Worm (Caenorhabditis elegans) whole organism, young adult: ENCODE data around the gene R12G8.1.

Source experiments
- F52B5.7 ChIP-seq: sonication (generic microtip); optimal IDR thresholded peaks from 2 replicates; lab custom pipeline; 2016; ENCODE audit warnings: mild to moderate bottlenecking, missing genetic modification characterization, missing compliant biosample characterization
- F57A8.1 ChIP-seq: fragments of 200-800 bp; sonication (Bioruptor generic); optimal IDR thresholded peaks from 2 replicates; lab custom pipeline; 2018; ENCODE audit warnings: mild to moderate bottlenecking, missing genetic modification characterization, moderate library complexity, missing compliant biosample characterization
- F57C9.4 ChIP-seq: sonication (generic microtip); optimal IDR thresholded peaks from 2 replicates; lab custom pipeline; 2017; ENCODE audit warnings: mild to moderate bottlenecking, missing genetic modification characterization, missing compliant biosample characterization
- K11D2.4 ChIP-seq: fragments of 200-800 bp; sonication (Bioruptor generic); IDR thresholded peaks from 2 replicates; pipeline ENCODE4 v1.3.6; 2022; ENCODE audit warnings: missing genetic modification reagents, missing genetic modification characterization, missing compliant biosample characterization
- K12H6.12 ChIP-seq: fragments of 200-800 bp; sonication (Bioruptor generic); optimal IDR thresholded peaks from 2 replicates; lab custom pipeline; 2018; ENCODE audit warnings: mild to moderate bottlenecking, missing genetic modification characterization, missing compliant biosample characterization
- Y79H2A.3 ChIP-seq: fragments of 200-800 bp; sonication (Bioruptor generic); conservative IDR thresholded peaks from 2 replicates; pipeline ENCODE4 v1.3.6; 2022; ENCODE audit warnings: missing genetic modification reagents, missing genetic modification characterization, missing compliant biosample characterization
- ZK185.1 ChIP-seq: sonication (generic microtip); optimal IDR thresholded peaks from 2 replicates; lab custom pipeline; 2016; ENCODE audit warnings: mild to moderate bottlenecking, missing genetic modification characterization, missing compliant biosample characterization; ENCODE audit not compliant: poor library complexity, severe bottlenecking
- akir-1 ChIP-seq: fragments of 200-800 bp; sonication (Bioruptor generic); optimal IDR thresholded peaks from 2 replicates; lab custom pipeline; 2018; ENCODE audit warnings: mild to moderate bottlenecking, missing genetic modification characterization, moderate library complexity, missing compliant biosample characterization
- ceh-27 ChIP-seq: fragments of 200-800 bp; sonication (Bioruptor generic); optimal IDR thresholded peaks from 2 replicates; lab custom pipeline; 2018; ENCODE audit warnings: mild to moderate bottlenecking, missing genetic modification characterization, moderate library complexity, missing compliant biosample characterization
- ceh-79 ChIP-seq: sonication (generic microtip); optimal IDR thresholded peaks from 2 replicates; lab custom pipeline; 2017; ENCODE audit warnings: mild to moderate bottlenecking, missing genetic modification characterization, missing compliant biosample characterization
- die-1 ChIP-seq: sonication (generic microtip); optimal IDR thresholded peaks from 2 replicates; lab custom pipeline; 2016; ENCODE audit warnings: missing genotype, mild to moderate bottlenecking, missing genetic modification characterization, missing compliant biosample characterization
- dpff-1 ChIP-seq: sonication (generic microtip); optimal IDR thresholded peaks from 2 replicates; lab custom pipeline; 2017; ENCODE audit warnings: mild to moderate bottlenecking, missing genetic modification characterization, missing compliant biosample characterization
- egrh-3 ChIP-seq: fragments of 200-800 bp; sonication (Bioruptor generic); IDR thresholded peaks from 2 replicates; pipeline ENCODE4 v1.3.6; 2022; ENCODE audit warnings: missing genetic modification reagents, missing genetic modification characterization, missing compliant biosample characterization
- fkh-3 ChIP-seq: sonication (generic microtip); optimal IDR thresholded peaks from 2 replicates; lab custom pipeline; 2016; ENCODE audit warnings: mild to moderate bottlenecking, missing genetic modification characterization, missing compliant biosample characterization
- him-1 ChIP-seq: sonication (generic microtip); optimal IDR thresholded peaks from 2 replicates; lab custom pipeline; 2016; ENCODE audit warnings: missing genotype, missing genetic modification reagents, missing genetic modification characterization, missing compliant biosample characterization
- hlh-26 ChIP-seq: fragments of 200-800 bp; sonication (Bioruptor generic); conservative IDR thresholded peaks from 2 replicates; pipeline ENCODE4 v1.3.6; 2022; ENCODE audit warnings: missing genetic modification reagents, missing genetic modification characterization, missing compliant biosample characterization
- hsf-1 ChIP-seq: fragments of 200-800 bp; sonication (Bioruptor generic); IDR thresholded peaks from 2 replicates; pipeline ENCODE4 v1.3.6; 2022; ENCODE audit warnings: missing genetic modification reagents, missing genetic modification characterization, missing compliant biosample characterization
- lin-26 ChIP-seq: fragments of 200-800 bp; sonication (Bioruptor generic); IDR thresholded peaks from 2 replicates; pipeline ENCODE4 v1.3.6; 2022; ENCODE audit warnings: missing genetic modification reagents, missing genetic modification characterization, missing compliant biosample characterization
- lsl-1 ChIP-seq: fragments of 200-800 bp; sonication (Bioruptor generic); optimal IDR thresholded peaks from 2 replicates; lab custom pipeline; 2018; ENCODE audit warnings: mild to moderate bottlenecking, missing genetic modification characterization, moderate library complexity, missing compliant biosample characterization
- madf-10 ChIP-seq: sonication (generic microtip); optimal IDR thresholded peaks from 2 replicates; lab custom pipeline; 2016; ENCODE audit warnings: mild to moderate bottlenecking, missing genetic modification characterization, missing compliant biosample characterization
- madf-8 ChIP-seq: fragments of 200-800 bp; sonication (Bioruptor generic); conservative IDR thresholded peaks from 2 replicates; pipeline ENCODE4 v1.3.6; 2022; ENCODE audit warnings: missing genetic modification reagents, missing genetic modification characterization, missing compliant biosample characterization
- mes-4 ChIP-seq: sonication (generic microtip); optimal IDR thresholded peaks from 2 replicates; lab custom pipeline; 2016; ENCODE audit warnings: missing genotype, missing genetic modification characterization, missing compliant biosample characterization
- mxl-1 ChIP-seq: sonication (generic microtip); optimal IDR thresholded peaks from 2 replicates; lab custom pipeline; 2016; ENCODE audit warnings: missing genetic modification characterization, missing compliant biosample characterization
- nfya-1 ChIP-seq: sonication (generic microtip); optimal IDR thresholded peaks from 2 replicates; lab custom pipeline; 2017; ENCODE audit warnings: antibody characterized with exemption, missing compliant biosample characterization, missing genetic modification characterization, borderline replicate concordance; ENCODE audit not compliant: insufficient read depth
- nhr-80 ChIP-seq: sonication (generic microtip); optimal IDR thresholded peaks from 2 replicates; lab custom pipeline; 2016; ENCODE audit warnings: missing genetic modification characterization, missing compliant biosample characterization
- pha-4 ChIP-seq: fragments of 150-350 bp; sonication (generic microtip); optimal IDR thresholded peaks from 2 replicates; lab custom pipeline; 2014; ENCODE audit warnings: missing biosample characterization, missing genetic modification reagents, missing genetic modification characterization
- snpc-1.1 ChIP-seq: sonication (generic microtip); optimal IDR thresholded peaks from 2 replicates; lab custom pipeline; 2017; ENCODE audit warnings: missing genetic modification characterization, mild to moderate bottlenecking, missing compliant biosample characterization, antibody characterized with exemption, moderate library complexity, missing genotype, missing genetic modification reagents; ENCODE audit not compliant: insufficient read depth
- snpc-4 ChIP-seq, 5 experiments: fragments of 150-350 bp in 1 of 5; sonication (generic microtip) in 4 of 5; optimal IDR thresholded peaks; 2 replicates each; lab custom pipeline; 2014 to 2018; ENCODE audit warnings: missing genetic modification characterization in 5 of 5, missing biosample characterization in 3 of 5, antibody characterized with exemption in 2 of 5, mild to moderate bottlenecking in 2 of 5, missing compliant biosample characterization in 2 of 5, missing genotype in 2 of 5, moderate library complexity in 2 of 5, missing genetic modification reagents in 1 of 5
- sptf-2 ChIP-seq: fragments of 200-800 bp; sonication (Bioruptor generic); optimal IDR thresholded peaks from 2 replicates; lab custom pipeline; 2018; ENCODE audit warnings: mild to moderate bottlenecking, missing genetic modification characterization, missing compliant biosample characterization
- tbx-9 ChIP-seq: sonication (generic microtip); optimal IDR thresholded peaks from 2 replicates; lab custom pipeline; 2016; ENCODE audit warnings: borderline replicate concordance, missing genetic modification characterization, inconsistent platforms, missing compliant biosample characterization
- tlf-1 ChIP-seq: fragments of 200-800 bp; sonication (Bioruptor generic); optimal IDR thresholded peaks from 2 replicates; lab custom pipeline; 2018; ENCODE audit warnings: mild to moderate bottlenecking, missing genetic modification characterization, missing compliant biosample characterization
- unc-130 ChIP-seq: sonication (generic microtip); optimal IDR thresholded peaks from 2 replicates; lab custom pipeline; 2016; ENCODE audit warnings: missing genetic modification reagents, missing genetic modification characterization, missing compliant biosample characterization
- zim-3 ChIP-seq: sonication (generic microtip); optimal IDR thresholded peaks from 2 replicates; lab custom pipeline; 2017; ENCODE audit warnings: mild to moderate bottlenecking, missing genetic modification characterization, moderate library complexity, missing compliant biosample characterization
- ztf-22 ChIP-seq: fragments of 200-800 bp; sonication (Bioruptor generic); optimal IDR thresholded peaks from 2 replicates; lab custom pipeline; 2018; ENCODE audit warnings: mild to moderate bottlenecking, missing genetic modification characterization, moderate library complexity, missing compliant biosample characterization
- ztf-28 ChIP-seq: fragments of 200-800 bp; sonication (Bioruptor generic); IDR thresholded peaks from 2 replicates; pipeline ENCODE4 v1.3.6; 2022; ENCODE audit warnings: missing genetic modification reagents, missing genetic modification characterization, missing compliant biosample characterization
- ztf-6 ChIP-seq: fragments of 200-800 bp; sonication (Bioruptor generic); IDR thresholded peaks from 2 replicates; pipeline ENCODE4 v1.3.6; 2022; ENCODE audit warnings: missing genetic modification reagents, missing genetic modification characterization, missing compliant biosample characterization

The R12G8.1 gene

DNA sequence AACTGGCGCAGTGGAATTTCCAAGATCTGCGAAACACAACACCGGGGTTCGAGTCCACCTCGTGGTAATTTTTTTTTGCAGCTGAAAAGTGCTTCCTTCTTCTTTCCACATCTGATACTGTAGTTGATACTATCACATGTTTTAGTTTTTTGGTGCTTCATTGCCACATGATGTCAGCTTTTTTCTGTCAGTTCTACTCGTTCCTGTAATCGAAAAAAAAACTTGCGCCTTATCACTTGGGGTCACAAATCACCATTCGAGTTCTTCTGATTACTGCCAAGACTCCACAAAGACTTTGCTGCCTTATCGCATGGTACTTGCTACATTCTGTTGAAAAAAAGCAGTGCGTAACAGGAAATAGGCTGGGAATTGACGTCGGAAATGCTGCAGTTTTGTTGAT, 27.3 kb downstream of the R12G8.1 start (continued):
- TF ChIP-seq ztf-28 (GFP tag; lab: Robert Waterston, UW) (no peak), unc-130 (GFP tag; lab: Kevin White, UChicago) (no peak), Y79H2A.3 (GFP tag; lab: Robert Waterston, UW) (no peak), him-1 (tag; lab: Kevin White, UChicago) (no peak), tlf-1 (GFP tag; lab: Kevin White, UChicago) (no peak), madf-10 (tag; lab: Kevin White, UChicago) (peak; percentile 20), ztf-22 (GFP tag; lab: Kevin White, UChicago) (peak; percentile 83), die-1 (no peak), sptf-2 (no peak), K11D2.4 (GFP tag; lab: Robert Waterston, UW) (peak; percentile 49; the same call in 1 of the 2 replicates), snpc-4 (GFP tag; optimal IDR thresholded peaks at IDR 0.05; lab: Kevin White, UChicago) (no peak), snpc-4 (tag; optimal IDR thresholded peaks at IDR 0.05; lab: Kevin White, UChicago) (peak in 2 of 4 experiments; percentile 25 to 72), akir-1 (GFP tag; lab: Kevin White, UChicago) (no peak), lsl-1 (no peak), hsf-1 (GFP tag; lab: Robert Waterston, UW) (no peak), lin-26 (GFP tag; lab: Robert Waterston, UW) (no peak), F52B5.7 (tag; lab: Kevin White, UChicago) (no peak), mxl-1 (tag; lab: Kevin White, UChicago) (no peak), egrh-3 (GFP tag; lab: Robert Waterston, UW) (no peak), F57A8.1 (GFP tag; lab: Kevin White, UChicago) (no peak)
- TF ChIP-seq, all 124 proteins: peak for 19

DNA sequence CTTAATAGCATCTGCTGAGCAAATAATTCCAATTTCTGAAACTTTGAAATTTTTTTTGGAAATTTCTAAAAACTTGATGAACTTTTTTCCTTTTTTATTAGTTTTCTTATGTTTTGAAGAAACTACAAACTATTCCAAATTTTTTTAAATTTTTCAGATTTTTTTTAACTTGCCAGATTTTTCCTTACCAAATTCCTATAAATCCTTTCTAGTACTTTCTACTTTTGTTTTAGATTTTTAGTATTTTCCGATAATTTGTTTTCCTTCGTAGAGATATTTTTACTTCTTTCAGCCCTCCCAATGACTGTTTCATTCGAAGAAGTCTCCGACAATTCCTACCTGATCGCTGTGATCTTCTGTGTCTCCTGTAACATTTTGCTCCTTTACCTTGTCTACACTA, 30.4 kb downstream of the R12G8.1 start, which contains the start of gene str-77:
TSS of gene str-77 (plus strand) at position 301 of the 400 bp plus-strand sequence.
- TF ChIP-seq dpff-1 (tag; lab: Kevin White, UChicago) (no peak), ztf-22 (GFP tag; lab: Kevin White, UChicago) (no peak), nfya-1 (tag; lab: Kevin White, UChicago) (no peak), snpc-1.1 (tag; lab: Kevin White, UChicago) (no peak), fkh-3 (no peak), F57C9.4 (tag; lab: Kevin White, UChicago) (no peak), hlh-26 (GFP tag; lab: Robert Waterston, UW) (no peak), zim-3 (tag; lab: Kevin White, UChicago) (no peak), tbx-9 (no peak), ceh-27 (GFP tag; lab: Kevin White, UChicago) (no peak), ZK185.1 (no peak), ceh-79 (tag; lab: Kevin White, UChicago) (no peak)

DNA sequence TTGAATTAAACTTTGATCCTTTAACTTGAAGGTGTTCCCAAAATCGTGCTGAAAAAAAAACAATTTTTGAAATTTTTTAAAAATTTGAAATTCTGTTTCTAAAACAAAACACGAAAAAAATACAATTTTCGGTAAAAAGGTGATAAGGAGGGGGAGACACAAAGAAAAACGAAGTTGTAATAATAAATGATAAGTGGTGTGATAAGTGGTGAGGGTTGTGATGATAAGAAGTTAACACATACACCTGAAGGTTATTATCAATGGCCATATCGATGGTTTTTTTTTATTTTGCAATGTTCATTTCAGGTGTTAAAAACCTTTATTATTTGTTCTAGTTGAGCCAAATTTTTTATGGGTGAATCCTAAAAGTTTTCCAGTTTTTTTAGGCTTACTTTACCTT, 34.7 kb downstream of the R12G8.1 start, which contains the start of gene twk-33:
TSS of gene twk-33 (minus strand) at position 48 of the 400 bp plus-strand sequence.
- TF ChIP-seq ztf-6 (GFP tag; lab: Robert Waterston, UW) (no peak), zim-3 (tag; lab: Kevin White, UChicago) (no peak), pha-4 (no peak), madf-8 (GFP tag; lab: Robert Waterston, UW) (no peak), nhr-80 (tag; lab: Kevin White, UChicago) (peak; percentile 76), mes-4 (tag; lab: Kevin White, UChicago) (no peak), K12H6.12 (tag; lab: Kevin White, UChicago) (no peak), lin-26 (GFP tag; lab: Robert Waterston, UW) (no peak)
